Fruit fly (Drosophila melanogaster) whole organism, pupa: ENCODE measurements around the gene CG42354.

ENCODE experiments used
- CG10348 ChIP-seq: fragments of 200-800 bp; sonication (Bioruptor generic); IDR thresholded peaks from 2 replicates; pipeline ENCODE4 v1.3.6; 2022; ENCODE audit warnings: missing biosample characterization, missing genetic modification characterization
- CG12605 ChIP-seq: fragments of 200-800 bp; sonication (Bioruptor generic); IDR thresholded peaks from 2 replicates; pipeline ENCODE4 v1.3.6; 2022; ENCODE audit warnings: missing biosample characterization, missing genetic modification characterization
- CG13204 ChIP-seq: fragments of 200-800 bp; sonication (Bioruptor generic); optimal IDR thresholded peaks from 2 replicates; lab custom pipeline; 2018; ENCODE audit warnings: missing biosample characterization, mild to moderate bottlenecking, missing genetic modification characterization, moderate library complexity
- CG14655 ChIP-seq: fragments of 200-800 bp; sonication (Bioruptor generic); optimal IDR thresholded peaks from 3 replicates; lab custom pipeline; 2017; ENCODE audit warnings: mild to moderate bottlenecking, missing biosample characterization, missing genetic modification reagents, missing genetic modification characterization
- CG15710 ChIP-seq: fragments of 200-800 bp; sonication (Bioruptor generic); optimal IDR thresholded peaks from 2 replicates; lab custom pipeline; 2018; ENCODE audit warnings: missing biosample characterization, mild to moderate bottlenecking, missing genetic modification characterization, moderate library complexity
- CG17806 ChIP-seq: fragments of 200-800 bp; sonication (Bioruptor generic); optimal IDR thresholded peaks from 2 replicates; lab custom pipeline; 2018; ENCODE audit warnings: missing biosample characterization, mild to moderate bottlenecking, missing genetic modification characterization, moderate library complexity
- CG32121 ChIP-seq: fragments of 200-800 bp; sonication (Bioruptor generic); IDR thresholded peaks from 2 replicates; pipeline ENCODE4 v1.3.6; 2022; ENCODE audit warnings: missing biosample characterization, missing genetic modification characterization
- CG34367 ChIP-seq: fragments of 200-800 bp; sonication (Bioruptor generic); optimal IDR thresholded peaks from 2 replicates; lab custom pipeline; 2018; ENCODE audit warnings: missing biosample characterization, mild to moderate bottlenecking, missing genetic modification characterization
- CG4496 ChIP-seq: fragments of 200-800 bp; sonication (Bioruptor generic); IDR thresholded peaks from 3 replicates; pipeline ENCODE4 v1.3.6; 2022; ENCODE audit warnings: missing biosample characterization, missing genetic modification characterization
- CG8159 ChIP-seq: fragments of 200-800 bp; sonication (Bioruptor generic); optimal IDR thresholded peaks from 3 replicates; lab custom pipeline; 2018; ENCODE audit warnings: missing biosample characterization, mild to moderate bottlenecking, missing genetic modification characterization, moderate library complexity
- CG8301 ChIP-seq: fragments of 200-800 bp; sonication (Bioruptor generic); optimal IDR thresholded peaks from 2 replicates; lab custom pipeline; 2018; ENCODE audit warnings: missing biosample characterization, mild to moderate bottlenecking, missing genetic modification characterization
- CG9948 ChIP-seq: fragments of 200-800 bp; sonication (Bioruptor generic); optimal IDR thresholded peaks from 2 replicates; lab custom pipeline; 2018; ENCODE audit warnings: missing biosample characterization, mild to moderate bottlenecking, missing genetic modification characterization, moderate library complexity
- D1 ChIP-seq: fragments of 200-800 bp; sonication (Bioruptor generic); optimal IDR thresholded peaks from 2 replicates; lab custom pipeline; 2018; ENCODE audit warnings: missing biosample characterization, mild to moderate bottlenecking, missing genetic modification characterization, moderate library complexity
- EcR ChIP-seq: fragments of 200-800 bp; sonication (Bioruptor generic); optimal IDR thresholded peaks from 3 replicates; lab custom pipeline; 2019; ENCODE audit warnings: missing biosample characterization, missing genetic modification characterization, mild to moderate bottlenecking, moderate library complexity, missing genetic modification reagents
- Ets98B ChIP-seq: fragments of 200-800 bp; sonication (Bioruptor generic); IDR thresholded peaks from 2 replicates; pipeline ENCODE4 v1.3.6; 2022; ENCODE audit warnings: missing biosample characterization, missing genetic modification characterization
- Pif1A ChIP-seq: fragments of 200-800 bp; sonication (Bioruptor generic); optimal IDR thresholded peaks from 3 replicates; lab custom pipeline; 2016; ENCODE audit warnings: missing biosample characterization, missing genetic modification characterization
- Pif1B ChIP-seq: fragments of 200-800 bp; sonication (Bioruptor generic); optimal IDR thresholded peaks from 3 replicates; lab custom pipeline; 2016; ENCODE audit warnings: missing biosample characterization, missing genetic modification characterization
- Snoo ChIP-seq: fragments of 200-800 bp; sonication (Bioruptor generic); optimal IDR thresholded peaks from 3 replicates; lab custom pipeline; 2017; ENCODE audit warnings: missing biosample characterization, mild to moderate bottlenecking, missing genetic modification characterization, inconsistent platforms
- fd96Ca ChIP-seq: fragments of 200-800 bp; sonication (Bioruptor generic); IDR thresholded peaks from 3 replicates; pipeline ENCODE4 v1.3.6; 2022; ENCODE audit warnings: missing biosample characterization, missing genetic modification characterization
- gl ChIP-seq: fragments of 200-800 bp; sonication (Bioruptor generic); optimal IDR thresholded peaks from 2 replicates; lab custom pipeline; 2018; ENCODE audit warnings: missing biosample characterization, mild to moderate bottlenecking, missing genetic modification characterization
- rn ChIP-seq: fragments of 200-800 bp; sonication (Bioruptor generic); IDR thresholded peaks from 2 replicates; pipeline ENCODE4 v1.3.6; 2022; ENCODE audit warnings: missing biosample characterization, missing genetic modification characterization

The CG42354 gene

dm6 chrX:16089012-16089963, 15.5 kb downstream of the CG42354 start:
- TF ChIP-seq Ets98B (GFP tag; lab: Robert Waterston, UW) (peak; percentile 39), CG4496 (GFP tag; lab: Robert Waterston, UW) (peak; percentile 67), gl (tag; lab: Kevin White, UChicago) (no peak), CG12605 (GFP tag; lab: Robert Waterston, UW) (peak; percentile 39; the same call in 1 of the 2 replicates), CG32121 (GFP tag; lab: Robert Waterston, UW) (0 out of 2 replicates have a peak, but pooled peaks have one; percentile 12), CG34367 (tag; lab: Kevin White, UChicago) (no peak)

dm6 chrX:16088279-16088678, 16.5 kb downstream of the CG42354 start:
- TF ChIP-seq CG8159 (tag; lab: Kevin White, UChicago): no peak
- TF ChIP-seq gl (tag; lab: Kevin White, UChicago): no peak
- no peak for TF ChIP-seq Pif1B (GFP tag; lab: Kevin White, UChicago)
- TF ChIP-seq Pif1A (GFP tag; lab: Kevin White, UChicago): no peak
- TF ChIP-seq Ets98B (GFP tag; lab: Robert Waterston, UW): no peak
- no peak for TF ChIP-seq fd96Ca (GFP tag; lab: Robert Waterston, UW)
- no peak for TF ChIP-seq CG10348
- no peak for TF ChIP-seq Snoo
- TF ChIP-seq CG12605 (GFP tag; lab: Robert Waterston, UW): no peak
- TF ChIP-seq EcR (GFP tag; lab: Kevin White, UChicago): no peak

- TF ChIP-seq CG8301 (no peak), gl (tag; lab: Kevin White, UChicago) (no peak), CG13204 (GFP tag; lab: Kevin White, UChicago) (no peak), D1 (no peak), Ets98B (GFP tag; lab: Robert Waterston, UW) (no peak), CG17806 (tag; lab: Kevin White, UChicago) (no peak), Pif1A (GFP tag; lab: Kevin White, UChicago) (no peak), CG15710 (no peak), CG14655 (GFP tag; lab: Kevin White, UChicago) (no peak), Pif1B (GFP tag; lab: Kevin White, UChicago) (no peak), EcR (GFP tag; lab: Kevin White, UChicago) (no peak), CG8159 (tag; lab: Kevin White, UChicago) (no peak), fd96Ca (GFP tag; lab: Robert Waterston, UW) (no peak), CG34367 (tag; lab: Kevin White, UChicago) (no peak), CG4496 (GFP tag; lab: Robert Waterston, UW) (no peak), Snoo (no peak)
- TF ChIP-seq, all 21 proteins: peak for 0
Measured at dm6 chrX:16087496-16087895, 17.2 kb downstream of the CG42354 start.

- TF ChIP-seq Pif1A (GFP tag; lab: Kevin White, UChicago) (peak; percentile 28), CG10348 (no peak), CG34367 (tag; lab: Kevin White, UChicago) (peak; percentile 14), rn (no peak), Ets98B (GFP tag; lab: Robert Waterston, UW) (no peak), CG32121 (GFP tag; lab: Robert Waterston, UW) (peak; percentile 43; the same call in 1 of the 2 replicates), CG15710 (no peak), CG4496 (GFP tag; lab: Robert Waterston, UW) (0 out of 3 replicates have a peak, but pooled peaks have one; percentile 35), fd96Ca (GFP tag; lab: Robert Waterston, UW) (0 out of 3 replicates have a peak, but pooled peaks have one; percentile 43), CG8159 (tag; lab: Kevin White, UChicago) (peak; percentile 59), CG14655 (GFP tag; lab: Kevin White, UChicago) (peak; percentile 21), CG12605 (GFP tag; lab: Robert Waterston, UW) (0 out of 2 replicates have a peak, but pooled peaks have one; percentile 19)
Measured at dm6 chrX:16085865-16086592, 18.7 kb downstream of the CG42354 start.

dm6 chrX:16082932-16083331, 21.8 kb downstream of the CG42354 start, which contains the start of gene CG8958:
CG8958 (plus strand) TSS chrX:16083232.
- no peak for TF ChIP-seq EcR (GFP tag; lab: Kevin White, UChicago)
- no peak for TF ChIP-seq Pif1A (GFP tag; lab: Kevin White, UChicago)
- TF ChIP-seq CG14655 (GFP tag; lab: Kevin White, UChicago): no peak
- no peak for TF ChIP-seq CG17806 (tag; lab: Kevin White, UChicago)
- TF ChIP-seq CG32121 (GFP tag; lab: Robert Waterston, UW): no peak
- no peak for TF ChIP-seq CG34367 (tag; lab: Kevin White, UChicago)
- TF ChIP-seq D1: no peak
- no peak for TF ChIP-seq Ets98B (GFP tag; lab: Robert Waterston, UW)
- TF ChIP-seq CG9948 (tag; lab: Kevin White, UChicago): no peak
- TF ChIP-seq CG10348: no peak
- no peak for TF ChIP-seq Snoo
- TF ChIP-seq gl (tag; lab: Kevin White, UChicago): no peak
- TF ChIP-seq CG8301: no peak
- no peak for TF ChIP-seq CG4496 (GFP tag; lab: Robert Waterston, UW)
- TF ChIP-seq rn: no peak
